Worm (Caenorhabditis elegans) whole organism, L3 larva: ENCODE data around the gene hap-1.

Source experiments
- aly-2 ChIP-seq: fragments of 150-350 bp; optimal IDR thresholded peaks from 2 replicates; lab custom pipeline; 2014; ENCODE audit warnings: missing biosample characterization, missing genetic modification characterization
- ceh-28 ChIP-seq: fragments of 150-350 bp; optimal IDR thresholded peaks from 2 replicates; lab custom pipeline; 2014; ENCODE audit warnings: missing biosample characterization, missing genetic modification reagents, missing genetic modification characterization
- egl-27 ChIP-seq: sonication (generic microtip); optimal IDR thresholded peaks from 4 replicates; lab custom pipeline; 2017; ENCODE audit warnings: missing biosample characterization, missing genetic modification reagents, missing genetic modification characterization
- fkh-10 ChIP-seq: sonication (generic microtip); optimal IDR thresholded peaks from 2 replicates; lab custom pipeline; 2017; ENCODE audit warnings: missing biosample characterization, missing genetic modification reagents, missing genetic modification characterization
- lin-15B ChIP-seq: fragments of 150-350 bp; optimal IDR thresholded peaks from 2 replicates; lab custom pipeline; 2014; ENCODE audit warnings: missing biosample characterization, missing genetic modification characterization
- mml-1 ChIP-seq: fragments of 150-350 bp; sonication (generic microtip); optimal IDR thresholded peaks from 3 replicates; lab custom pipeline; 2014; ENCODE audit warnings: missing biosample characterization, missing genetic modification characterization
- nhr-28 ChIP-seq: fragments of 150-350 bp; optimal IDR thresholded peaks from 2 replicates; lab custom pipeline; 2014; ENCODE audit warnings: missing biosample characterization, missing genetic modification characterization
- pqm-1 ChIP-seq: fragments of 150-350 bp; optimal IDR thresholded peaks from 2 replicates; lab custom pipeline; 2017; ENCODE audit warnings: missing biosample characterization, missing genetic modification characterization, inconsistent platforms
- snpc-4 ChIP-seq: fragments of 150-350 bp; optimal IDR thresholded peaks from 2 replicates; lab custom pipeline; 2014; ENCODE audit warnings: missing biosample characterization, missing genetic modification characterization
- unc-39 ChIP-seq: sonication (generic microtip); optimal IDR thresholded peaks from 4 replicates; lab custom pipeline; 2017; ENCODE audit warnings: missing biosample characterization, missing genetic modification characterization
- zag-1 ChIP-seq: fragments of 150-350 bp; optimal IDR thresholded peaks from 2 replicates; lab custom pipeline; 2014; ENCODE audit warnings: missing biosample characterization, missing genetic modification characterization
- ztf-11 ChIP-seq: fragments of 150-350 bp; optimal IDR thresholded peaks from 2 replicates; lab custom pipeline; 2014; ENCODE audit warnings: missing biosample characterization, missing genetic modification characterization

- TF ChIP-seq ceh-28 (tag; lab: Kevin White, UChicago): no peak
- TF ChIP-seq pqm-1 (tag; lab: Kevin White, UChicago): no peak
- TF ChIP-seq zag-1 (tag; lab: Kevin White, UChicago): no peak
- no peak for TF ChIP-seq mml-1 (tag; lab: Kevin White, UChicago)
- TF ChIP-seq fkh-10 (GFP tag; lab: Kevin White, UChicago): no peak
- TF ChIP-seq lin-15B (tag; lab: Kevin White, UChicago): no peak
- no peak for TF ChIP-seq unc-39
- TF ChIP-seq snpc-4 (tag; lab: Kevin White, UChicago): no peak
- TF ChIP-seq egl-27 (tag; lab: Kevin White, UChicago): no peak
- TF ChIP-seq aly-2 (tag; lab: Kevin White, UChicago): no peak
- no peak for TF ChIP-seq nhr-28 (tag; lab: Kevin White, UChicago)
- no peak for TF ChIP-seq ztf-11 (tag; lab: Kevin White, UChicago)
These were observed 16.5 kb downstream of the hap-1 start for ce11 chrIII:5280228-5280627.
